Fruit fly (Drosophila melanogaster) S2 (cell line): ENCODE data around the gene CG8132.

ENCODE experiments used
- CG8478 ChIP-seq: fragments of >200 bp; optimal IDR thresholded peaks from 2 replicates; lab custom pipeline; 2018
- CTCF ChIP-seq, 2 experiments: fragments of >200 bp; optimal IDR thresholded peaks; 2 replicates each; lab custom pipeline; 2018

dm6 chr3R:9393542-9394025 is 7.7 kb upstream of the CG8132 start:
- TF ChIP-seq CG8478 (lab: Kevin White, UChicago) (no peak), CTCF (optimal IDR thresholded peaks at IDR 0.05; lab: Kevin White, UChicago) (no peak)
